Worm (Caenorhabditis elegans): ENCODE results near the gene kin-4.

Gene kin-4

ce11 chrIV:11492345-11492744 lies 66.8 kb downstream of the kin-4 start:
- TF ChIP-seq nhr-85 (tag) = peak; percentile 57
- TF ChIP-seq rnt-1 (tag; optimal IDR thresholded peaks at IDR 0.05) = no peak
- no peak for TF ChIP-seq egl-13 (tag; optimal IDR thresholded peaks at IDR 0.05)
- TF ChIP-seq C04F5.9 (tag; optimal IDR thresholded peaks at IDR 0.05) = no peak
- TF ChIP-seq pqm-1 (tag; optimal IDR thresholded peaks at IDR 0.05) = no peak
- TF ChIP-seq efl-1 (optimal IDR thresholded peaks at IDR 0.05) = no peak
- TF ChIP-seq efl-1 (GFP tag; optimal IDR thresholded peaks at IDR 0.05 in 1 of 2) = peak in 1 of 2 experiments; percentile 80
- no peak for TF ChIP-seq ets-5 (GFP tag; IDR thresholded peaks at IDR 0.05)
- no peak for TF ChIP-seq nhr-84 (tag; optimal IDR thresholded peaks at IDR 0.05)
- TF ChIP-seq mdl-1 (tag; optimal IDR thresholded peaks at IDR 0.05) = no peak
- TF ChIP-seq lin-35 (GFP tag; optimal IDR thresholded peaks at IDR 0.05) = peak in 1 of 2 experiments; percentile 6
- no peak for TF ChIP-seq ceh-90 (tag; optimal IDR thresholded peaks at IDR 0.05)
- no peak for TF ChIP-seq tlp-1 (tag; optimal IDR thresholded peaks at IDR 0.05)
- no peak for TF ChIP-seq sox-4 (tag; optimal IDR thresholded peaks at IDR 0.05)
- TF ChIP-seq pax-3 (tag; optimal IDR thresholded peaks at IDR 0.05) = no peak
- TF ChIP-seq elt-3 (tag; optimal IDR thresholded peaks at IDR 0.05) = peak in 2 of 6 experiments; percentile 1 to 61
- no peak for TF ChIP-seq unc-130 (tag; optimal IDR thresholded peaks at IDR 0.05)

DNA sequence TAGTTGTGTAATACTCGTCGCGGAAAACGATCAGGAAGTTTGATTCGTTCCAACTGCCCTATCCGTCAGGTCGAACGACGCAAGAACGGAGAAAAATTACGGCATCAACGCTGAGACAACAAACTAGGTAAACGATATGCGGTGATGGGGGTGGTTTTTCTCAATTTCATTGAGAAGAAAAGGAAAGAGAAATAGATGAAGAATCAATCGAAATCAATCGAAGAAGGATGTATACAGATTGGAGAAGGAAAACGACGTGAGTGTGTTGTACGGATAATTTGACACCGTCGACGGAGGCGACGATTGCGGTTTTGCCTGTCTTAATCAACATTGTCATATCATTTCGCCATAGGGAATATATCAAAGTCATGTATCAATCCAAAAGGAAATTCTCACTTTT lies 68.4 kb downstream of the kin-4 start:
- TF ChIP-seq lin-35 (GFP tag; optimal IDR thresholded peaks at IDR 0.05) (peak in 1 of 2 experiments; percentile 8), lsy-2 (tag; optimal IDR thresholded peaks at IDR 0.05) (no peak), unc-30 (tag; optimal IDR thresholded peaks at IDR 0.05) (no peak), elt-3 (tag; optimal IDR thresholded peaks at IDR 0.05) (peak in 1 of 6 experiments; percentile 71), blmp-1 (tag; optimal IDR thresholded peaks at IDR 0.05) (peak; percentile 90), nhr-85 (tag) (peak; percentile 49), egl-27 (tag; optimal IDR thresholded peaks at IDR 0.05) (peak in 1 of 2 experiments; percentile 5), efl-1 (optimal IDR thresholded peaks at IDR 0.05) (no peak), efl-1 (GFP tag; optimal IDR thresholded peaks at IDR 0.05 in 1 of 2) (peak in 1 of 2 experiments; percentile 8), fkh-8 (tag; optimal IDR thresholded peaks at IDR 0.05) (no peak), snu-23 (GFP tag; optimal IDR thresholded peaks at IDR 0.05) (peak; percentile 1)

ce11 chrIV:11494924-11495323 lies 69.4 kb downstream of the kin-4 start:
- TF ChIP-seq dsc-1 (tag; optimal IDR thresholded peaks at IDR 0.05) (no peak), sup-37 (GFP tag; optimal IDR thresholded peaks at IDR 0.05) (no peak), unc-98 (GFP tag; IDR thresholded peaks at IDR 0.05) (no peak), Y116A8C.19 (tag; optimal IDR thresholded peaks at IDR 0.05; ENCODE audit: borderline replicate concordance) (no peak), efl-1 (optimal IDR thresholded peaks at IDR 0.05) (peak; percentile 1 to 23), efl-1 (GFP tag; optimal IDR thresholded peaks at IDR 0.05 in 1 of 2) (peak in 1 of 2 experiments; percentile 83), unc-62 (GFP tag; optimal IDR thresholded peaks at IDR 0.05) (no peak), swsn-7 (tag; optimal IDR thresholded peaks at IDR 0.05) (peak; percentile 39), nhr-47 (tag; optimal IDR thresholded peaks at IDR 0.05) (peak; percentile 20), xbp-1 (tag; optimal IDR thresholded peaks at IDR 0.05) (peak; percentile 3), tbx-2 (tag; optimal IDR thresholded peaks at IDR 0.05) (peak; percentile 32), nhr-11 (tag; optimal IDR thresholded peaks at IDR 0.05) (no peak), elt-2 (tag; optimal IDR thresholded peaks at IDR 0.05) (no peak), nhr-71 (tag; optimal IDR thresholded peaks at IDR 0.05) (peak; percentile 4), lin-14 (GFP tag; optimal IDR thresholded peaks at IDR 0.05) (peak; percentile 89), unc-86 (tag; optimal IDR thresholded peaks at IDR 0.05) (peak; percentile 54), fkh-10 (GFP tag; optimal IDR thresholded peaks at IDR 0.05) (peak; percentile 72), lsy-2 (tag; optimal IDR thresholded peaks at IDR 0.05) (peak in 1 of 2 experiments; percentile 46), snu-23 (GFP tag; optimal IDR thresholded peaks at IDR 0.05) (peak; percentile 24), ceh-82 (tag; optimal IDR thresholded peaks at IDR 0.05) (peak in 2 of 3 experiments; percentile 23 to 69), fos-1 (tag; optimal IDR thresholded peaks at IDR 0.05) (no peak), dpl-1 (GFP tag; optimal IDR thresholded peaks at IDR 0.05) (peak in 1 of 3 experiments; percentile 22), pag-3 (tag; optimal IDR thresholded peaks at IDR 0.05; ENCODE audit: borderline replicate concordance, insufficient read depth) (no peak)
